Fruit fly (Drosophila melanogaster): ENCODE results near the gene CG10343.
A peak's percentile ranks its signal among the peaks of the same experiment; 100 is the strongest.

Gene CG10343

dm6 chr2L:18664707-18665550 is 38.3 kb upstream of the CG10343 start (continued):
- TF ChIP-seq topi (GFP tag; optimal IDR thresholded peaks at IDR 0.05), result peak; percentile 87
- TF ChIP-seq CG6276 (GFP tag; optimal IDR thresholded peaks at IDR 0.05), result peak; percentile 72
- peak; percentile 86 for TF ChIP-seq Eip75B (GFP tag; optimal IDR thresholded peaks at IDR 0.05)
- peak; percentile 76 for TF ChIP-seq CG15336 (GFP tag; IDR thresholded peaks at IDR 0.05)
- TF ChIP-seq CG9139 (GFP tag; optimal IDR thresholded peaks at IDR 0.05), result peak; percentile 79
- peak; percentile 72 for TF ChIP-seq net (GFP tag; optimal IDR thresholded peaks at IDR 0.05)
- peak; percentile 72 for TF ChIP-seq Ets21C (GFP tag; optimal IDR thresholded peaks at IDR 0.05)
- peak; percentile 76 for TF ChIP-seq pdm3 (GFP tag; optimal IDR thresholded peaks at IDR 0.05)
- TF ChIP-seq Sox102F (GFP tag; optimal IDR thresholded peaks at IDR 0.05), result peak; percentile 78
- peak; percentile 13 for TF ChIP-seq CG6854 (GFP tag; optimal IDR thresholded peaks at IDR 0.05)
- peak; percentile 88 for TF ChIP-seq CG6808 (GFP tag; optimal IDR thresholded peaks at IDR 0.05)
- TF ChIP-seq CG3919 (GFP tag; optimal IDR thresholded peaks at IDR 0.05), result peak; percentile 73
- TF ChIP-seq Eip78C (GFP tag), result peak; percentile 95
- peak; percentile 53 to 79 for TF ChIP-seq salr (GFP tag; optimal IDR thresholded peaks at IDR 0.05)

DNA sequence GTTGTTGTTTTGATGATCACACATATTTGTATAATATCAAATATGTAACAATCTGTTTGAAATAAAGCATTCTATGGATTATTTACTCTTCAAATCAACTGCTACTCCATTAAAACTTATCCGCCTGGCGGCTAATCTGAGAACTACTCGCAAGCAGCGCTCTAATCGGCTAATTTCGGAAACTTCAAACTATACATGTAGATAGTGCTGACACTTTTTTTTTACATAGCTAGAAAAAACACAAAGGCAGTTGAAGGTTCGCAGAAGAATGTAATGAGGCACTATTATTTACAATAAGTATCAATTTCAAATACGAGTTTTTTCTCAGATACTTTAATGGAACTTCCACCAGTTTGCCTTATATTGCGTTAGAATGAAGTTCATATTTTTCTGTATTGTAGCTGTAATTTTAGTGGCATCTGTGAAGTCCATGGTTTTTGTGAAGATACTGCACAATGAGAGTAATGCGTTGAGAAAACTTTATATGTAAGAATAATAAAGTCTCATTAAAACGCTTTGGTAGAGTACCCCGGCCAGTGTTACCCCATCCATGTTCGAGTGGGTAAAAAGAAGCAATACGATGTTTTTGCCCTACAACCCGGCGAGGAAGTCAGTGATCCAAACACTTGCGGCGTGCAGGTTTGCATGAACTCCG is 37.2 kb upstream of the CG10343 start:
- TF ChIP-seq spab (GFP tag; optimal IDR thresholded peaks at IDR 0.05) (no peak), Eip75B (GFP tag; optimal IDR thresholded peaks at IDR 0.05) (no peak), CG8119 (GFP tag; IDR thresholded peaks at IDR 0.05) (no peak), CG34406 (GFP tag; optimal IDR thresholded peaks at IDR 0.05) (no peak), ss (GFP tag; optimal IDR thresholded peaks at IDR 0.05) (no peak), CG7368 (GFP tag; optimal IDR thresholded peaks at IDR 0.05) (no peak), fd85E (GFP tag; optimal IDR thresholded peaks at IDR 0.05) (no peak), CG6276 (GFP tag; optimal IDR thresholded peaks at IDR 0.05) (no peak), achi (GFP tag; optimal IDR thresholded peaks at IDR 0.05) (no peak), CG1621 (tag; optimal IDR thresholded peaks at IDR 0.05) (no peak), Gug (GFP tag; IDR thresholded peaks at IDR 0.05) (no peak), CG31627 (GFP tag; optimal IDR thresholded peaks at IDR 0.05) (peak; percentile 54), Met (GFP tag; optimal IDR thresholded peaks at IDR 0.05) (no peak), dsx (GFP tag; optimal IDR thresholded peaks at IDR 0.05; ENCODE audit: poor library complexity, severe bottlenecking) (no peak), eg (GFP tag; IDR thresholded peaks at IDR 0.05) (no peak), cyc (GFP tag; optimal IDR thresholded peaks at IDR 0.05) (peak; percentile 68), Sox102F (GFP tag; optimal IDR thresholded peaks at IDR 0.05) (no peak), acj6 (GFP tag; optimal IDR thresholded peaks at IDR 0.05) (no peak), topi (GFP tag; optimal IDR thresholded peaks at IDR 0.05) (no peak), Sox14 (GFP tag; optimal IDR thresholded peaks at IDR 0.05) (no peak), CG11902 (GFP tag; optimal IDR thresholded peaks at IDR 0.05) (no peak), Smox (GFP tag; optimal IDR thresholded peaks at IDR 0.05) (no peak), Ets21C (GFP tag; optimal IDR thresholded peaks at IDR 0.05) (peak; percentile 16), CG6854 (GFP tag; optimal IDR thresholded peaks at IDR 0.05) (no peak), CG16779 (tag; optimal IDR thresholded peaks at IDR 0.05) (no peak), CG32006 (GFP tag; optimal IDR thresholded peaks at IDR 0.05) (no peak), fd59A (GFP tag; optimal IDR thresholded peaks at IDR 0.05) (no peak), CG4318 (GFP tag; optimal IDR thresholded peaks at IDR 0.05) (no peak), salr (GFP tag; optimal IDR thresholded peaks at IDR 0.05) (peak in 1 of 2 experiments; percentile 45), CG6808 (GFP tag; optimal IDR thresholded peaks at IDR 0.05) (no peak), CG8319 (GFP tag; optimal IDR thresholded peaks at IDR 0.05) (no peak), OdsH (GFP tag; optimal IDR thresholded peaks at IDR 0.05) (peak; percentile 50), Ets96B (tag; optimal IDR thresholded peaks at IDR 0.05) (no peak), CG8632 (GFP tag; optimal IDR thresholded peaks at IDR 0.05) (no peak), Hr39 (GFP tag; optimal IDR thresholded peaks at IDR 0.05) (peak; percentile 35), Lpt (GFP tag; optimal IDR thresholded peaks at IDR 0.05) (no peak), Eip93F (GFP tag; optimal IDR thresholded peaks at IDR 0.05) (no peak), Hr4 (GFP tag; optimal IDR thresholded peaks at IDR 0.05) (peak; percentile 20), vri (GFP tag; optimal IDR thresholded peaks at IDR 0.05) (no peak), Hr38 (GFP tag; optimal IDR thresholded peaks at IDR 0.05) (no peak), CG11762 (GFP tag; optimal IDR thresholded peaks at IDR 0.05; ENCODE audit: insufficient read depth) (no peak)
